Fruit fly (Drosophila melanogaster): ENCODE results near the gene tos.

The tos gene

dm6 chr2L:18702721-18703488, 21.0 kb upstream of the tos start, which contains the start of the genes CG10376 and CG10343 (continued):
- peak; percentile 67 for TF ChIP-seq Lhr (GFP tag; optimal IDR thresholded peaks at IDR 0.05)
- TF ChIP-seq CG2202 (tag; optimal IDR thresholded peaks at IDR 0.05) = peak; percentile 66
- TF ChIP-seq ac (GFP tag; optimal IDR thresholded peaks at IDR 0.05) = no peak
- peak; percentile 30 for TF ChIP-seq CG16863 (GFP tag; optimal IDR thresholded peaks at IDR 0.05)
- TF ChIP-seq CG10979 (tag; optimal IDR thresholded peaks at IDR 0.05) = peak; percentile 88
- peak; percentile 92 for TF ChIP-seq sens (GFP tag)
- no peak for TF ChIP-seq dati (GFP tag; IDR thresholded peaks at IDR 0.05)
- TF ChIP-seq da (GFP tag; optimal IDR thresholded peaks at IDR 0.05) = no peak
- peak; percentile 82 for TF ChIP-seq D19B (GFP tag; optimal IDR thresholded peaks at IDR 0.05)
- peak; percentile 64 for TF ChIP-seq ap (GFP tag; IDR thresholded peaks at IDR 0.05)
- TF ChIP-seq NC2α (GFP tag; optimal IDR thresholded peaks at IDR 0.05) = no peak
- TF ChIP-seq HLH3B (GFP tag; IDR thresholded peaks at IDR 0.05) = peak; percentile 77
- TF ChIP-seq CG5953 (GFP tag; IDR thresholded peaks at IDR 0.05) = no peak; the same call in 1 of the 2 replicates
- peak; percentile 89 for TF ChIP-seq Med (GFP tag)
- peak; percentile 80 for TF ChIP-seq lilli (GFP tag; optimal IDR thresholded peaks at IDR 0.05)
- TF ChIP-seq B-H2 (GFP tag; optimal IDR thresholded peaks at IDR 0.05) = peak; percentile 86
- no peak for TF ChIP-seq pan (optimal IDR thresholded peaks at IDR 0.05)
- peak in 1 of 2 experiments; percentile 83 for TF ChIP-seq pan (GFP tag; optimal IDR thresholded peaks at IDR 0.05 in 1 of 2, IDR thresholded peaks at IDR 0.05 in 1 of 2)
- TF ChIP-seq Mrtf (GFP tag; IDR thresholded peaks at IDR 0.05) = peak; percentile 81
- TF ChIP-seq Pdp1 (GFP tag; optimal IDR thresholded peaks at IDR 0.05) = peak; percentile 28 to 71
- no peak for TF ChIP-seq CG31365 (tag; optimal IDR thresholded peaks at IDR 0.05)
- peak; percentile 74 for TF ChIP-seq Sry-β (GFP tag; optimal IDR thresholded peaks at IDR 0.05)
- TF ChIP-seq CG12659 (GFP tag; optimal IDR thresholded peaks at IDR 0.05) = peak; percentile 94
- peak; percentile 51 for TF ChIP-seq schlank (tag; optimal IDR thresholded peaks at IDR 0.05)
- TF ChIP-seq Max (GFP tag; optimal IDR thresholded peaks at IDR 0.05) = peak; percentile 77
- no peak for TF ChIP-seq ERR (GFP tag; optimal IDR thresholded peaks at IDR 0.05)
- no peak for TF ChIP-seq br (optimal IDR thresholded peaks at IDR 0.05)
- peak in 1 of 2 experiments; percentile 85 for TF ChIP-seq bsh (GFP tag; optimal IDR thresholded peaks at IDR 0.05)
- no peak for TF ChIP-seq fd64A (GFP tag; optimal IDR thresholded peaks at IDR 0.05)
- peak; percentile 91 for TF ChIP-seq fd96Cb (tag; optimal IDR thresholded peaks at IDR 0.05)
- TF ChIP-seq crp (GFP tag; optimal IDR thresholded peaks at IDR 0.05) = peak; percentile 83 to 96
- TF ChIP-seq sd (tag; optimal IDR thresholded peaks at IDR 0.05) = peak; percentile 90
- peak; percentile 46 for TF ChIP-seq bab2 (GFP tag; optimal IDR thresholded peaks at IDR 0.05)
- TF ChIP-seq CG30020 (tag; optimal IDR thresholded peaks at IDR 0.05) = peak; percentile 98
- TF ChIP-seq CG9932 (GFP tag; IDR thresholded peaks at IDR 0.05) = peak; percentile 94
- peak; percentile 44; the same call in 1 of the 2 replicates for TF ChIP-seq stc (GFP tag; IDR thresholded peaks at IDR 0.05)
- TF ChIP-seq CG2129 (GFP tag; IDR thresholded peaks at IDR 0.05; ENCODE audit: partially characterized antibody) = no peak
- TF ChIP-seq CG18764 (GFP tag; optimal IDR thresholded peaks at IDR 0.05) = peak; percentile 76
- TF ChIP-seq Usf (GFP tag; optimal IDR thresholded peaks at IDR 0.05) = peak; percentile 90
- peak; percentile 92 for TF ChIP-seq Dek (tag; optimal IDR thresholded peaks at IDR 0.05)
- TF ChIP-seq Dad (GFP tag; optimal IDR thresholded peaks at IDR 0.05) = peak; percentile 54
- TF ChIP-seq Atf-2 (GFP tag; optimal IDR thresholded peaks at IDR 0.05) = peak; percentile 34
- no peak for TF ChIP-seq pros (GFP tag; optimal IDR thresholded peaks at IDR 0.05)
- TF ChIP-seq sima (GFP tag; optimal IDR thresholded peaks at IDR 0.05) = no peak
- peak; percentile 64 for TF ChIP-seq CG17912 (GFP tag; optimal IDR thresholded peaks at IDR 0.05)
- peak; percentile 73; the same call in 2 of the 3 replicates for TF ChIP-seq CG2889 (GFP tag; IDR thresholded peaks at IDR 0.05)
- TF ChIP-seq CkIIα-i1 (GFP tag; IDR thresholded peaks at IDR 0.05) = no peak
- peak; percentile 44 for TF ChIP-seq corto (GFP tag; optimal IDR thresholded peaks at IDR 0.05)
- TF ChIP-seq CG2120 (GFP tag; optimal IDR thresholded peaks at IDR 0.05) = peak; percentile 84
- TF ChIP-seq wor (GFP tag; IDR thresholded peaks at IDR 0.05) = peak; percentile 83

All from whole organism, embryonic.